Fruit fly (Drosophila melanogaster): ENCODE results near the gene Tlk.

DNA sequence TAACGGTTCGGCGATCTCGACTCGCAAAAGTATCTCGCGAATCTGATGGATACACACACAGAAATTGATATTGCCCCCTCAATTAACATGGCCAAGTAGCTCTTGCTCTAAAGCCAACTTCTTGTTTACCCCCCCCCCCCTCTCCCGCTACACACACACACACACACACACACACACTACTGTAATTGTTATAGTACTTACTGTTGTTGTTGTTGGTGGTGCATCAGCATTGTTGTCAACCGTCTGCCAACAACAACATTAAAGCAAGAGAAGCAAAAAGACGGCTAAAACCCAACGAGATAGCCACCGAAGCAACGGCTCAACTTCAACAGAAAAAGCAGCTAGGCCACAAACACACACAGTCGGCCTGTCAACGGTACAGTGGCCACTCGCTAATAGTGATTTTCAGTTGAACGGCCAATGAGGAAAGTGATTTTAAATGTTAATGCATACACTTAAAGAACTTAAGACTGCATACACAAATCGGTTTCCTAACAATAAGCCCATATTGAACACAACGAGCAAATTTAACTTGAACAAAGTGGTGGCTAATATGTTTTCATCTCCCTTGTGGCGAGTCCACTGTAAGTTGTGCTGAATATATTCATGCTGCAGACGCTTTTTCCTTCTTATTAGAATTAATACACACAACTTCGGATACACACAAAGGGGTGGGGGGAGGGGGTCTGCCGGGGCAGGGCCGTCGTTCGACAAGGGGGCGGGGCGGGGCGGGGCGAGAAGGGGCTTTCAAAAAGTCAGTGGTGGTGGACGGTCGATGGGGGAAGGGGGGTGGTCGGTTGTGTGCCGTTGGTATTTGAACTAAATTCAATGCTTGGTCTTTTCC, 30.6 kb downstream of the Tlk start:
- TF ChIP-seq bab1 (GFP tag; optimal IDR thresholded peaks at IDR 0.05) (no peak), CG7045 (GFP tag; optimal IDR thresholded peaks at IDR 0.05) (no peak)
